Worm (Caenorhabditis elegans) whole organism, late embryonic: ENCODE results near the gene mup-4.

Experiments used
- Y22D7AL.16 ChIP-seq: sonication (generic microtip); optimal IDR thresholded peaks from 2 replicates; lab custom pipeline; 2016; ENCODE audit warnings: missing genetic modification characterization, missing compliant biosample characterization
- ceh-31 ChIP-seq: sonication (generic microtip); optimal IDR thresholded peaks from 2 replicates; lab custom pipeline; 2016; ENCODE audit warnings: missing genetic modification characterization, missing compliant biosample characterization
- hlh-15 ChIP-seq: sonication (generic microtip); optimal IDR thresholded peaks from 2 replicates; lab custom pipeline; 2016; ENCODE audit warnings: missing genetic modification characterization, missing compliant biosample characterization
- odd-2 ChIP-seq: sonication (generic microtip); optimal IDR thresholded peaks from 2 replicates; lab custom pipeline; 2017; ENCODE audit warnings: antibody characterized with exemption, mild to moderate bottlenecking, missing genetic modification characterization, missing compliant biosample characterization

DNA sequence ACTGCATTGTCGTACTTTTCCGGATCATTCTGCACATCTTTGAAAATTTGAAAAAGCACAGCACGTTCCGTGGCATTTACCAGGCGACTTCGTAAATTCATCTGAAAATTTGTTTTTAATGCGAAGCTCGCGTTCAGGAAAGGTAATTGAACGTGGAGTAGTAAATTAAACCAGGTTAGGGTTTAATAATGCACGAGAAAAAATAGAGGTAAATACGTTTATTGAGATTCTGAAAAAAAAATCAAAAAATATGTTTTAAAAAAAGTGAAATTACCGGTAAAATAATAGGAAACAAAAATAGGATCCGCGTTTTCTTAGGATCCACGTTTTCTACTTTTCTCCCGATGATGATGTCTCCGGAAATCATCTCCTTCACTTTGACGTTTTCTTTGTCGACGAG lies 29.5 kb upstream of the mup-4 start, which contains the start of gene clk-2:
- no peak for TF ChIP-seq Y22D7AL.16 (tag; lab: Kevin White, UChicago)
- TF ChIP-seq odd-2 (tag; lab: Kevin White, UChicago): no peak
- TF ChIP-seq hlh-15: no peak
- no peak for TF ChIP-seq ceh-31 (tag; lab: Kevin White, UChicago)
